Fruit fly (Drosophila melanogaster): ENCODE measurements around the gene Rpt4.

DNA sequence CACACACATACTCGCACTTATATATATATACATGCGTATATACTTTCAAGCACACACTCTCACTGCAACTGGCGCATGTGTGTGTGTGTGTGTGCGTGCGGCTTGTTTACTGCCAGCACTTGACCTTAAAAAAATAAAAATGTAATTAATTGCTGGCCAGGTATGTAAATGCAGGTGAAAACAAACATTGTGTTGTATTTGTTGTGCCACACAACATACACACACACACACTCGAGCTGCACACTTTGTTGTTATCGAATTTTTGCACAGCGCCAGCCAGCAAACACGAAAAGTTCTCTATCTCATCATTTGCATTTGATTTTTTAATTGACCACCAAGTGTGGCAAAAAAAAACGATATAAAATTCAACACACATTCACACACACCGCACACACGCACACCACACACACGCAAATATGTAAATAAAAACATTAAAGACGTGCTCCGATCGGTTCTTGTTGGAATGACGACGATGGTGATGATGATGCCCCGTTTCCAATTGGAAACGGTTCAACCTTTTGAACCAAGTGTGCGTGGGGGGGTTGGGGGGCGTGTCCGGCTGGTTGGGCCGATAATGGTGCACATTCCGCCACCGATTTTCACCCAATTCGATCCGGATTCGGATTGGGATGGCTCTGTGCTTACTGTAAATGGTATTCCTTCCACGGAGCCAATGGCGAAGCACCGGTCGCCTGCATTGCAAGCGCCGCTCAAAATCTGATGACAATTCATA lies 36.3 kb downstream of the Rpt4 start:
- no peak for TF ChIP-seq CG32006 (GFP tag; optimal IDR thresholded peaks at IDR 0.05)
- no peak for TF ChIP-seq Hr38 (GFP tag; optimal IDR thresholded peaks at IDR 0.05)
- no peak for TF ChIP-seq acj6 (GFP tag; optimal IDR thresholded peaks at IDR 0.05)
- TF ChIP-seq Eip78C (GFP tag), result no peak
- TF ChIP-seq CG1621 (tag; optimal IDR thresholded peaks at IDR 0.05), result no peak
- TF ChIP-seq dsx (GFP tag; optimal IDR thresholded peaks at IDR 0.05; ENCODE audit: poor library complexity, severe bottlenecking), result peak; percentile 49
- no peak for TF ChIP-seq Blimp-1 (GFP tag; optimal IDR thresholded peaks at IDR 0.05)
- TF ChIP-seq CG8632 (GFP tag; optimal IDR thresholded peaks at IDR 0.05), result no peak

All from whole organism, prepupa.